4 fruit fly cellular contexts compared by ENCODE assay signal in genomic region chr2L:3532973-3533525, dm6.
TF ChIP-seq lines count a peak whose summit lies in the region.

No protein-coding gene starts in this region.

- no peak for TF ChIP-seq CTCF in whole organism, embryonic (GFP tag; optimal IDR thresholded peaks at IDR 0.05; lab: Kevin White, UChicago)

TF ChIP-seq in whole organism, embryonic, 481 proteins besides CTCF, POLR2A, EP300 and RAD21 (continues in another document):
- TF ChIP-seq CG43689 (GFP tag; IDR thresholded peaks at IDR 0.05; lab: Robert Waterston, UW) (no peak), Rfx (GFP tag; IDR thresholded peaks at IDR 0.05; lab: Robert Waterston, UW) (no peak), NC2α (GFP tag; optimal IDR thresholded peaks at IDR 0.05; lab: Kevin White, UChicago) (no peak), CG12104 (GFP tag; optimal IDR thresholded peaks at IDR 0.05; lab: Kevin White, UChicago) (no peak), sens (GFP tag; lab: Kevin White, UChicago) (peak; percentile 87), TFAM (GFP tag; optimal IDR thresholded peaks at IDR 0.05; lab: Kevin White, UChicago) (no peak), CG4820 (GFP tag; optimal IDR thresholded peaks at IDR 0.05; lab: Kevin White, UChicago) (peak; percentile 52), kni (GFP tag; optimal IDR thresholded peaks at IDR 0.05; lab: Kevin White, UChicago) (no peak), CG18262 (tag; optimal IDR thresholded peaks at IDR 0.05; lab: Kevin White, UChicago) (peak; percentile 66), CG17612 (GFP tag; IDR thresholded peaks at IDR 0.05; lab: Robert Waterston, UW) (no peak), CG6254 (GFP tag; optimal IDR thresholded peaks at IDR 0.05; lab: Kevin White, UChicago) (peak; percentile 50), Dll (GFP tag; IDR thresholded peaks at IDR 0.05; lab: Robert Waterston, UW; ENCODE audit: partially characterized antibody) (no peak), bigmax (GFP tag; optimal IDR thresholded peaks at IDR 0.05; lab: Kevin White, UChicago) (no peak), Ada2b (GFP tag; IDR thresholded peaks at IDR 0.05; lab: Robert Waterston, UW) (no peak; the same call in 1 of the 2 replicates), Rx (GFP tag; IDR thresholded peaks at IDR 0.05; lab: Robert Waterston, UW) (peak; percentile 31; the same call in 1 of the 2 replicates), Vsx1 (GFP tag; optimal IDR thresholded peaks at IDR 0.05; lab: Kevin White, UChicago) (no peak), tx (GFP tag; optimal IDR thresholded peaks at IDR 0.05; lab: Kevin White, UChicago) (peak; percentile 25), CG6854 (GFP tag; optimal IDR thresholded peaks at IDR 0.05; lab: Kevin White, UChicago) (no peak), Nf-YA (GFP tag; IDR thresholded peaks at IDR 0.05; lab: Robert Waterston, UW) (no peak), gcm2 (GFP tag; optimal IDR thresholded peaks at IDR 0.05; lab: Kevin White, UChicago) (no peak), lmd (GFP tag; IDR thresholded peaks at IDR 0.05; lab: Robert Waterston, UW) (peak; percentile 47), tin (GFP tag; optimal IDR thresholded peaks at IDR 0.05; lab: Kevin White, UChicago) (peak; percentile 40), h (optimal IDR thresholded peaks at IDR 0.05; lab: Kevin White, UChicago) (no peak), CkIIα-i1 (GFP tag; IDR thresholded peaks at IDR 0.05; lab: Robert Waterston, UW) (no peak)

TF ChIP-seq in whole organism, prepupa, 60 proteins besides CTCF, POLR2A, EP300 and RAD21 (continues in another document):
- peak; percentile 19 for TF ChIP-seq CG3032 (tag; optimal IDR thresholded peaks at IDR 0.05; lab: Kevin White, UChicago)
- TF ChIP-seq CG4318 (GFP tag; optimal IDR thresholded peaks at IDR 0.05; lab: Kevin White, UChicago) = no peak
- TF ChIP-seq CG6808 (GFP tag; optimal IDR thresholded peaks at IDR 0.05; lab: Kevin White, UChicago) = peak; percentile 36
- TF ChIP-seq topi (GFP tag; optimal IDR thresholded peaks at IDR 0.05; lab: Kevin White, UChicago) = peak; percentile 27
- TF ChIP-seq CG1621 (tag; optimal IDR thresholded peaks at IDR 0.05; lab: Kevin White, UChicago) = no peak
- TF ChIP-seq fd59A (GFP tag; optimal IDR thresholded peaks at IDR 0.05; lab: Kevin White, UChicago) = peak; percentile 26
- no peak for TF ChIP-seq CG6854 (GFP tag; optimal IDR thresholded peaks at IDR 0.05; lab: Kevin White, UChicago)
- TF ChIP-seq net (GFP tag; optimal IDR thresholded peaks at IDR 0.05; lab: Kevin White, UChicago) = peak; percentile 6
- no peak for TF ChIP-seq dac (GFP tag; optimal IDR thresholded peaks at IDR 0.05; lab: Kevin White, UChicago)
- TF ChIP-seq CG8319 (GFP tag; optimal IDR thresholded peaks at IDR 0.05; lab: Kevin White, UChicago) = peak; percentile 14
- peak; percentile 27 for TF ChIP-seq achi (GFP tag; optimal IDR thresholded peaks at IDR 0.05; lab: Kevin White, UChicago)
- TF ChIP-seq CG6163 (GFP tag; IDR thresholded peaks at IDR 0.05; lab: Robert Waterston, UW) = peak; percentile 57; the same call in 1 of the 3 replicates
- TF ChIP-seq Sox14 (GFP tag; optimal IDR thresholded peaks at IDR 0.05; lab: Kevin White, UChicago) = peak; percentile 66
- no peak for TF ChIP-seq Hr38 (GFP tag; optimal IDR thresholded peaks at IDR 0.05; lab: Kevin White, UChicago)
- no peak for TF ChIP-seq Gug (GFP tag; IDR thresholded peaks at IDR 0.05; lab: Robert Waterston, UW)
- peak; percentile 31 for TF ChIP-seq Ets96B (tag; optimal IDR thresholded peaks at IDR 0.05; lab: Kevin White, UChicago)
- TF ChIP-seq Eip78C (GFP tag; lab: Kevin White, UChicago) = peak; percentile 76
- TF ChIP-seq lz (GFP tag; optimal IDR thresholded peaks at IDR 0.05; lab: Kevin White, UChicago) = peak; percentile 37
- peak; percentile 38 for TF ChIP-seq CG34406 (GFP tag; optimal IDR thresholded peaks at IDR 0.05; lab: Kevin White, UChicago)
- TF ChIP-seq fkh (GFP tag; optimal IDR thresholded peaks at IDR 0.05; lab: Kevin White, UChicago) = no peak
- TF ChIP-seq spab (GFP tag; optimal IDR thresholded peaks at IDR 0.05; lab: Kevin White, UChicago) = peak; percentile 11
- no peak for TF ChIP-seq vri (GFP tag; optimal IDR thresholded peaks at IDR 0.05; lab: Kevin White, UChicago)
- TF ChIP-seq eg (GFP tag; IDR thresholded peaks at IDR 0.05; lab: Robert Waterston, UW) = peak; percentile 66; the same call in 1 of the 3 replicates
- TF ChIP-seq CG10669 (GFP tag; optimal IDR thresholded peaks at IDR 0.05; lab: Kevin White, UChicago) = peak; percentile 14

TF ChIP-seq in whole organism, pupa, 21 proteins besides CTCF, POLR2A, EP300 and RAD21:
- TF ChIP-seq EcR (GFP tag; optimal IDR thresholded peaks at IDR 0.05; lab: Kevin White, UChicago) (no peak), CG14655 (GFP tag; optimal IDR thresholded peaks at IDR 0.05; lab: Kevin White, UChicago) (peak; percentile 44), CG10348 (GFP tag; IDR thresholded peaks at IDR 0.05; lab: Robert Waterston, UW) (no peak), fd96Ca (GFP tag; IDR thresholded peaks at IDR 0.05; lab: Robert Waterston, UW) (peak; percentile 61; the same call in 2 of the 3 replicates), CG9948 (tag; optimal IDR thresholded peaks at IDR 0.05; lab: Kevin White, UChicago) (peak; percentile 29), CG12605 (GFP tag; IDR thresholded peaks at IDR 0.05; lab: Robert Waterston, UW) (0 out of 2 replicates have a peak, but pooled peaks have one; percentile 15), CG15710 (tag; optimal IDR thresholded peaks at IDR 0.05; lab: Kevin White, UChicago) (peak; percentile 21), CG17806 (tag; optimal IDR thresholded peaks at IDR 0.05; lab: Kevin White, UChicago) (peak; percentile 22), CG4496 (GFP tag; IDR thresholded peaks at IDR 0.05; lab: Robert Waterston, UW) (peak; percentile 57; the same call in 2 of the 3 replicates), CG8159 (tag; optimal IDR thresholded peaks at IDR 0.05; lab: Kevin White, UChicago) (peak; percentile 41), CG34367 (tag; optimal IDR thresholded peaks at IDR 0.05; lab: Kevin White, UChicago) (peak; percentile 23), Pif1A (GFP tag; optimal IDR thresholded peaks at IDR 0.05; lab: Kevin White, UChicago) (no peak), Snoo (tag; optimal IDR thresholded peaks at IDR 0.05; lab: Kevin White, UChicago) (peak; percentile 10)

TF ChIP-seq in whole organism, wandering third instar larva, 38 proteins besides CTCF, POLR2A, EP300 and RAD21:
- TF ChIP-seq psq (GFP tag; optimal IDR thresholded peaks at IDR 0.05; lab: Kevin White, UChicago) (peak; percentile 17), Mio (GFP tag; optimal IDR thresholded peaks at IDR 0.05; lab: Kevin White, UChicago) (no peak), h (GFP tag; optimal IDR thresholded peaks at IDR 0.05; lab: Kevin White, UChicago) (peak; percentile 19), Hr83 (GFP tag; optimal IDR thresholded peaks at IDR 0.05; lab: Kevin White, UChicago; ENCODE audit: poor library complexity, severe bottlenecking) (no peak), ey (GFP tag; optimal IDR thresholded peaks at IDR 0.05; lab: Kevin White, UChicago) (peak; percentile 5), fru (GFP tag; optimal IDR thresholded peaks at IDR 0.05; lab: Kevin White, UChicago) (peak; percentile 2), HLH106 (tag; optimal IDR thresholded peaks at IDR 0.05; lab: Kevin White, UChicago) (peak; percentile 20), foxo (GFP tag; optimal IDR thresholded peaks at IDR 0.05; lab: Kevin White, UChicago) (peak in 1 of 2 experiments; percentile 40)

Comparison
In these comparisons a context has a peak if more than half of its experiments do, and no peak if none do; other contexts are left out.
1. Of the 7 proteins assayed by ChIP-seq in both whole organism, embryonic and whole organism, prepupa: peak only in whole organism, embryonic: Blimp-1; only in whole organism, prepupa: Hr39; in both: Sox102F; in neither: 4.